Worm (Caenorhabditis elegans) whole organism, L4 larva: ENCODE results near the gene B0410.1.

Experiments used
- ceh-44 ChIP-seq: fragments of 200-800 bp; sonication (Bioruptor generic); IDR thresholded peaks from 2 replicates; pipeline ENCODE4 v1.3.6; 2022; ENCODE audit warnings: missing genetic modification reagents, missing genetic modification characterization, missing compliant biosample characterization
- fos-1 ChIP-seq: fragments of 150-350 bp; optimal IDR thresholded peaks from 2 replicates; lab custom pipeline; 2014; ENCODE audit warnings: missing biosample characterization, missing genetic modification characterization
- mep-1 ChIP-seq: fragments of 150-350 bp; sonication (generic microtip); optimal IDR thresholded peaks from 3 replicates; lab custom pipeline; 2014; ENCODE audit warnings: missing biosample characterization, missing genetic modification characterization
- mes-2 ChIP-seq: sonication (generic microtip); optimal IDR thresholded peaks from 2 replicates; lab custom pipeline; 2016; ENCODE audit warnings: missing genotype, mild to moderate bottlenecking, missing genetic modification characterization, missing compliant biosample characterization; ENCODE audit not compliant: poor library complexity, severe bottlenecking

DNA sequence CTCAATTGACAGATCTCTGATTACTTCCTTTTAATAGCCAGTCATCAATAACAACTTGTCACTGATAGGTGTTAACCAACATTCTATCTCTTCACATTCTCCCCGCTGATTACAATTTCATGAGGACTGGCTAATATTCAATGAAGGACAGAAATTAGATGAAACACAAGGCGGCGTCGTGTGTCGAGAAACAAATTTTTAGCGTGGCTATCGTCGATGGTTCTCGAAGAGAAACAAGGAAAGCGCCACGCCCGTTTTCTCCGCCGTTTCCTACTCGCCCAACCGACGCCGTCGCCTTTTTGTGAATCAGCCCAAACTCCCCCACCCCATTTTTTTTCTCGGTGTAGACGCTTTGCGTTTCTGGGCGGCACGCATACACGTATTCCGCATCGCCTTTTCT lies 30.4 kb upstream of the B0410.1 start, which contains the start of gene F53B3.6:
- TF ChIP-seq mes-2 (no peak), fos-1 (tag; lab: Kevin White, UChicago) (no peak), mep-1 (tag; lab: Kevin White, UChicago) (no peak), ceh-44 (GFP tag; lab: Robert Waterston, UW) (no peak)
